Fruit fly (Drosophila melanogaster): ENCODE measurements around the gene B52.

Gene B52

dm6 chr3R:13615007-13615406 lies 46.1 kb upstream of the B52 start (continued):
- no peak for TF ChIP-seq CTCF (GFP tag; optimal IDR thresholded peaks at IDR 0.05)
- TF ChIP-seq Xrp1 (GFP tag; IDR thresholded peaks at IDR 0.05) = no peak
- no peak for TF ChIP-seq CG12391 (tag; optimal IDR thresholded peaks at IDR 0.05)
- TF ChIP-seq CG10654 (GFP tag; optimal IDR thresholded peaks at IDR 0.05) = no peak
- TF ChIP-seq Sry-β (GFP tag; optimal IDR thresholded peaks at IDR 0.05) = peak; percentile 11
- no peak for TF ChIP-seq CG31365 (tag; optimal IDR thresholded peaks at IDR 0.05)
- TF ChIP-seq sens (GFP tag) = peak; percentile 30
- no peak for TF ChIP-seq Nf-YA (GFP tag; IDR thresholded peaks at IDR 0.05)
- TF ChIP-seq CG14860 (GFP tag; IDR thresholded peaks at IDR 0.05; ENCODE audit: partially characterized antibody) = 0 out of 3 replicates have a peak, but pooled peaks have one; percentile 16
- TF ChIP-seq pum (GFP tag; optimal IDR thresholded peaks at IDR 0.05) = no peak

dm6 chr3R:13615617-13616016 lies 45.5 kb upstream of the B52 start, which contains the start of gene CG9269:
TSS of gene CG9269 (plus strand) at chr3R:13615917.
- TF ChIP-seq CG33213 (GFP tag; optimal IDR thresholded peaks at IDR 0.05) = no peak
- TF ChIP-seq gro (GFP tag; optimal IDR thresholded peaks at IDR 0.05) = no peak
- TF ChIP-seq Ravus (GFP tag; IDR thresholded peaks at IDR 0.05) = no peak
- no peak for TF ChIP-seq hb (GFP tag; IDR thresholded peaks at IDR 0.05; ENCODE audit: partially characterized antibody)
- no peak for TF ChIP-seq CG34224 (GFP tag; IDR thresholded peaks at IDR 0.05; ENCODE audit: partially characterized antibody)

dm6 chr3R:13617228-13617627 lies 43.9 kb upstream of the B52 start:
- TF ChIP-seq Ets65A (GFP tag) = peak; percentile 92
- no peak for TF ChIP-seq Six4 (GFP tag; optimal IDR thresholded peaks at IDR 0.05)

- no peak for TF ChIP-seq luna (GFP tag; optimal IDR thresholded peaks at IDR 0.05)
- TF ChIP-seq CTCF (GFP tag; optimal IDR thresholded peaks at IDR 0.05) = no peak
- TF ChIP-seq CG17385 (GFP tag; optimal IDR thresholded peaks at IDR 0.05) = no peak
- TF ChIP-seq CG31441 (GFP tag; IDR thresholded peaks at IDR 0.05) = no peak
- TF ChIP-seq kah (GFP tag; optimal IDR thresholded peaks at IDR 0.05) = no peak
- no peak for TF ChIP-seq E2f1 (GFP tag; IDR thresholded peaks at IDR 0.05)
- no peak for TF ChIP-seq Gsc (GFP tag; IDR thresholded peaks at IDR 0.05)
- TF ChIP-seq scrt (GFP tag; optimal IDR thresholded peaks at IDR 0.05) = no peak
- TF ChIP-seq sob (GFP tag; IDR thresholded peaks at IDR 0.05) = no peak
- TF ChIP-seq CG4730 (GFP tag; IDR thresholded peaks at IDR 0.05) = no peak
- TF ChIP-seq Sox100B (GFP tag; optimal IDR thresholded peaks at IDR 0.05) = no peak
- TF ChIP-seq shn (GFP tag; optimal IDR thresholded peaks at IDR 0.05) = no peak
- no peak for TF ChIP-seq ap (GFP tag; IDR thresholded peaks at IDR 0.05)
- TF ChIP-seq ewg (GFP tag; optimal IDR thresholded peaks at IDR 0.05) = no peak
- TF ChIP-seq Chrac-16 (GFP tag; optimal IDR thresholded peaks at IDR 0.05) = no peak
- TF ChIP-seq nom (GFP tag; optimal IDR thresholded peaks at IDR 0.05) = no peak
- no peak for TF ChIP-seq wek (GFP tag; optimal IDR thresholded peaks at IDR 0.05)
- TF ChIP-seq Nf-YB (GFP tag; optimal IDR thresholded peaks at IDR 0.05) = no peak
- TF ChIP-seq H15 (GFP tag; IDR thresholded peaks at IDR 0.05) = no peak
Measured at dm6 chr3R:13631642-13632041, 29.5 kb upstream of the B52 start, which contains the start of gene CG10841. TSS of gene CG10841 (plus strand) at chr3R:13631942.
